Fruit fly (Drosophila melanogaster) S2 (cell line): Measurements from ENCODE around the gene CG4080.

ENCODE experiments used
- CG8478 ChIP-seq: fragments of >200 bp; optimal IDR thresholded peaks from 2 replicates; lab custom pipeline; 2018
- CTCF ChIP-seq, 2 experiments: fragments of >200 bp; optimal IDR thresholded peaks; 2 replicates each; lab custom pipeline; 2018

dm6 chr3L:9338510-9338909 is 60.5 kb downstream of the CG4080 start, which contains the start of gene PGRP-LC:
- TF ChIP-seq CTCF (optimal IDR thresholded peaks at IDR 0.05; lab: Kevin White, UChicago) (no peak), CG8478 (lab: Kevin White, UChicago) (no peak)
